Worm (Caenorhabditis elegans): ENCODE results near the gene swt-4.

The swt-4 gene

DNA sequence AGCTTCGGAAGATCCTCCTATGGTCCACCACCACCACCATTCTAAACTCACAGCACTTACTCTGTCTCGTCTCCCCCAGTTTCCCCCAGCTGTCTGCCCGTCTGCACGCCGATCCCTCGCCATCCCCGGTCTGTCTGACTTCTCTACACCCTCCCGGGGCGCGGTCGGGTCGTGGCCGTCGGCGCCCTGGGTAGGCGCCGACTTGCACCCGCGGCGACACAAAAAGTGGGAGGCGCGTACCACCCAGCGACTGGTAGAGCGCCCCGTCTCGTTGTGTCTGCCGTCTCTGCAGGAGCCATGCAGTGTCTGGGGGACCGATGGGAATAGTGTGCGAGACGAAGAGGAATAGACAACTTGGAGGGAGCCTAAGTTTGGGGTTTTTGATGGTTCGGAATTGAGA is 5.1 kb upstream of the swt-4 start (continued):
- TF ChIP-seq pqm-1 (tag; optimal IDR thresholded peaks at IDR 0.05): peak; percentile 26
- peak; percentile 89 for TF ChIP-seq pha-4 (tag; optimal IDR thresholded peaks at IDR 0.05)
- no peak for TF ChIP-seq ceh-9 (tag; optimal IDR thresholded peaks at IDR 0.05)
- TF ChIP-seq unc-62 (GFP tag; optimal IDR thresholded peaks at IDR 0.05): peak; percentile 92
- peak; percentile 55 for TF ChIP-seq sea-2 (GFP tag; optimal IDR thresholded peaks at IDR 0.05)
- TF ChIP-seq daf-12 (tag; optimal IDR thresholded peaks at IDR 0.05): no peak
- TF ChIP-seq elt-2 (tag; optimal IDR thresholded peaks at IDR 0.05): peak; percentile 79
- peak; percentile 3 for TF ChIP-seq ztf-4 (tag; optimal IDR thresholded peaks at IDR 0.05)
- TF ChIP-seq ceh-16 (tag; optimal IDR thresholded peaks at IDR 0.05): no peak
- peak; percentile 64 for TF ChIP-seq fos-1 (tag; optimal IDR thresholded peaks at IDR 0.05)
- TF ChIP-seq lin-39 (tag; optimal IDR thresholded peaks at IDR 0.05): peak; percentile 99
- TF ChIP-seq hmg-11 (tag; optimal IDR thresholded peaks at IDR 0.05): peak; percentile 88
- peak; percentile 82 for TF ChIP-seq nhr-43 (tag; optimal IDR thresholded peaks at IDR 0.05; ENCODE audit: poor library complexity, severe bottlenecking)
- no peak for TF ChIP-seq ZK546.5 (tag; optimal IDR thresholded peaks at IDR 0.05)
- TF ChIP-seq elt-1 (tag; optimal IDR thresholded peaks at IDR 0.05): no peak
- TF ChIP-seq ceh-82 (tag; optimal IDR thresholded peaks at IDR 0.05): peak; percentile 67
- TF ChIP-seq nhr-23 (tag; optimal IDR thresholded peaks at IDR 0.05): peak; percentile 95
- no peak for TF ChIP-seq nhr-12 (tag; optimal IDR thresholded peaks at IDR 0.05)

DNA sequence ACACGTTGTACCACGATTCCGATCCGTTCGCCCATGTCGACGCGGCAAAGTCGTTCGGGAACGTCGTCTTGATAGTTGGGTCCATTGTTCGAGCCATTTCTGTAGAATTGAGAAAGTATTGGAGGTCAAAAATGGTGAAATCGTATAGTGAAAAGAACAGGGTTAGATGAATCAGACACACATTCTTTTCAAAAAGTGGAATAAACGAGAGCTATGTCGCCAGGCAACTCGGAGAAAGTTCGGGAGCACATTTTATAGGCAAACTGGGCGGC is 4.4 kb upstream of the swt-4 start, which contains the start of gene Y39A1A.9:
Gene Y39A1A.9, minus strand, starts transcription at position 99 of the 272 bp plus-strand sequence.
- TF ChIP-seq nhr-11 (tag; optimal IDR thresholded peaks at IDR 0.05): no peak
- TF ChIP-seq pqm-1 (tag; optimal IDR thresholded peaks at IDR 0.05): no peak
- no peak for TF ChIP-seq elt-2 (tag; optimal IDR thresholded peaks at IDR 0.05)
- TF ChIP-seq nhr-76 (tag; optimal IDR thresholded peaks at IDR 0.05): no peak
- TF ChIP-seq lin-39 (tag; optimal IDR thresholded peaks at IDR 0.05): no peak

DNA sequence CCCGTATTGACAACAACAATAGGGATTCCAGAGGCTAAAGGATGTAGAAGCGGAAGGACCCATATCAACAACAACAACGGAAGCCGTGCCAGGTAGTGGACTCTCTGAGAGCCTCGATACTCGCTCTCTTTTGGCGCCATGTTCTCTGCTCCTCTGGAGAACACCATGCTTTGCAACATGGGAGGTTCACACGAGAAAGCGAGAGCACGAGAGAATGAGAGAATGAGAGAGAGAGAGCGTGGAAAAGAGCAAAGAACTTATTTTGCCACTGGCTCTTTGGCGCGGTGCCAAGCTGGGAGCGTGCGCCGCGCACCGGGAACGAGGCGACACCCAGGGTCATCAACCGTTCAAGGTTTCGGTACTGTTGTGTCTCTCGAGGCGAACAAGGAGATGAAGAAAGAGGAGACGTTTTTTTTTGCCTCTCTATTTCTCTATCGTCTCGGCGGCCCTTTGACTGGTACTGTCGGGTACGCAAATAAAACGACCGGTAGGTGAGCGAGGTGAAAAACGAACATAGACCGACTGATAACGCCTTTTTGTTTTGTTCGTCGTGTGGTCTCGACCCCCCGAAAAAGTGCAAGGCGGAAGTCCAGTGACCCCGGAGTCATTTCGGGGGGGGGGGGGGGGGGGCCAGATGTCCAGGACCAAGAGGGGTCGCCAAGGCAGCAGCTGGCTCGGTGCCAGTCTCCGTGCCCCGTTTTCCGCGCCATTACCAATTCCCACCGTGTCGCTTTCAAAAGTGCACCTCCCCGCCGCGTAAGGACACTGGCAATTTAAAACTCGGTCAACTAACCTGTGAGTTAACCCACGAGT is 3.9 kb upstream of the swt-4 start, which contains the start of gene Y39A1A.10:
Gene Y39A1A.10, plus strand, starts transcription at position 139 of the 813 bp plus-strand sequence.
- TF ChIP-seq nhr-67 (tag; optimal IDR thresholded peaks at IDR 0.05) (no peak), daf-12 (tag; optimal IDR thresholded peaks at IDR 0.05) (no peak), nhr-77 (tag; optimal IDR thresholded peaks at IDR 0.05) (no peak), lsy-12 (tag; optimal IDR thresholded peaks at IDR 0.05) (no peak), ama-1 (optimal IDR thresholded peaks at IDR 0.05) (no peak), nhr-23 (tag; optimal IDR thresholded peaks at IDR 0.05) (peak; percentile 68), unc-39 (tag; optimal IDR thresholded peaks at IDR 0.05) (no peak), unc-62 (GFP tag; optimal IDR thresholded peaks at IDR 0.05) (no peak), tbx-2 (tag; optimal IDR thresholded peaks at IDR 0.05) (peak; percentile 39), egl-5 (tag; optimal IDR thresholded peaks at IDR 0.05) (no peak), egl-27 (tag; optimal IDR thresholded peaks at IDR 0.05) (no peak), skn-1 (tag; optimal IDR thresholded peaks at IDR 0.05) (no peak), nfya-1 (tag; optimal IDR thresholded peaks at IDR 0.05; ENCODE audit: insufficient read depth) (peak; percentile 27), pha-4 (tag; optimal IDR thresholded peaks at IDR 0.05) (peak; percentile 81), lin-39 (tag; optimal IDR thresholded peaks at IDR 0.05) (peak; percentile 37), nhr-12 (tag; optimal IDR thresholded peaks at IDR 0.05) (no peak), eor-1 (tag; optimal IDR thresholded peaks at IDR 0.05) (no peak), nhr-11 (tag; optimal IDR thresholded peaks at IDR 0.05) (peak; percentile 24), ceh-28 (tag; optimal IDR thresholded peaks at IDR 0.05) (peak; percentile 21), fkh-10 (GFP tag; optimal IDR thresholded peaks at IDR 0.05) (no peak), elt-3 (tag; optimal IDR thresholded peaks at IDR 0.05) (no peak), nhr-43 (tag; optimal IDR thresholded peaks at IDR 0.05; ENCODE audit: poor library complexity, severe bottlenecking) (no peak), jun-1 (tag; optimal IDR thresholded peaks at IDR 0.05) (peak; percentile 33), ceh-9 (tag; optimal IDR thresholded peaks at IDR 0.05) (no peak), nhr-237 (tag; optimal IDR thresholded peaks at IDR 0.05) (no peak), hmg-11 (tag; optimal IDR thresholded peaks at IDR 0.05) (peak; percentile 31), R02D3.7 (tag; optimal IDR thresholded peaks at IDR 0.05) (no peak), nhr-25 (tag; optimal IDR thresholded peaks at IDR 0.05) (peak; percentile 83), ZK546.5 (tag; optimal IDR thresholded peaks at IDR 0.05) (no peak), elt-2 (tag; optimal IDR thresholded peaks at IDR 0.05) (peak; percentile 24)

Measured in whole organism, L3 larva.